Worm (Caenorhabditis elegans) whole organism, L2 larva: ENCODE measurements around the gene D1086.7.

ENCODE experiments used
- lin-13 ChIP-seq: fragments of 150-350 bp; optimal IDR thresholded peaks from 2 replicates; lab custom pipeline; 2014; ENCODE audit warnings: missing biosample characterization, missing genetic modification reagents, missing genetic modification characterization
- snpc-4 ChIP-seq: fragments of 150-350 bp; optimal IDR thresholded peaks from 2 replicates; lab custom pipeline; 2014; ENCODE audit warnings: missing biosample characterization, missing genetic modification characterization

- no peak for TF ChIP-seq snpc-4 (tag; lab: Kevin White, UChicago)
- TF ChIP-seq lin-13 (GFP tag; lab: Kevin White, UChicago): no peak
Measured at ce11 chrV:14107511-14107910, 23.4 kb downstream of the D1086.7 start, which contains the start of gene H39E23.3.
